Fruit fly (Drosophila melanogaster): Measurements from ENCODE around the gene Jon66Ci.

Jon66Ci gene

DNA sequence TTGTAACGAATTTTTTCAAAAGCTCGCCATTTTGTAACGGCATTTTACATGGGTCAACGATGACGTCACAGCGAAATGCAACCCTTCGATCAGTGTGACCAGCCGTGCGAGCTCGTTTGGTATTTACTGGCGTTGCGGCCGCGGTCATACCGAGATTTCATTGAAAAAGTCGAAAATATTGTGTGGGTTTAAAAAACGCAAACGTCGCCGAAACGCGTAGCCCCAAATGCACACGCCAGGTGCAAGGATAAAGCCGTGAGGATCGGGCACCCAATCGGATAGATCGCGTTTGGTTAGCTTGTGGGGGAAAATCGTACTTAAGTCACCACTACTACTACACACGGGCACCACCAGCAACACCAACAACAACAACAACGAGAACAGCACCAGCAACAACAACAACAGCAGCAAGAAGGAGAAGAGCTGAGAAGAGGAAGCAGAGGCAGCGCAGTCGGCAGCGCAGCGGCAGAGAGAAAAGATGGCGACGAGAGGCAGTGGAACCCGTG lies 33.5 kb downstream of the Jon66Ci start, which contains the start of gene Cbl (continued):
- TF ChIP-seq sim (GFP tag; IDR thresholded peaks at IDR 0.05) (no peak), YL-1 (GFP tag; optimal IDR thresholded peaks at IDR 0.05) (peak; percentile 94), al (GFP tag; IDR thresholded peaks at IDR 0.05) (no peak), CG16863 (GFP tag; optimal IDR thresholded peaks at IDR 0.05) (no peak), ind (GFP tag; optimal IDR thresholded peaks at IDR 0.05) (no peak), CG11247 (GFP tag; IDR thresholded peaks at IDR 0.05) (no peak), jing (GFP tag; optimal IDR thresholded peaks at IDR 0.05) (no peak), CG10565 (GFP tag; optimal IDR thresholded peaks at IDR 0.05) (no peak), dan (GFP tag; IDR thresholded peaks at IDR 0.05) (no peak), CG32767 (GFP tag; IDR thresholded peaks at IDR 0.05) (no peak), Xbp1 (GFP tag; optimal IDR thresholded peaks at IDR 0.05) (peak; percentile 3), CG7372 (GFP tag; IDR thresholded peaks at IDR 0.05) (no peak), CG4820 (GFP tag; optimal IDR thresholded peaks at IDR 0.05) (no peak), sr (GFP tag; IDR thresholded peaks at IDR 0.05) (no peak), grn (GFP tag; optimal IDR thresholded peaks at IDR 0.05) (no peak), CG5953 (GFP tag; IDR thresholded peaks at IDR 0.05) (no peak), pzg (GFP tag; optimal IDR thresholded peaks at IDR 0.05) (peak; percentile 95), twi (tag; optimal IDR thresholded peaks at IDR 0.05) (no peak), bigmax (GFP tag; optimal IDR thresholded peaks at IDR 0.05) (no peak), hbn (GFP tag; IDR thresholded peaks at IDR 0.05; ENCODE audit: partially characterized antibody) (no peak), CG10147 (GFP tag; optimal IDR thresholded peaks at IDR 0.05) (no peak), Dref (GFP tag; IDR thresholded peaks at IDR 0.05) (peak; percentile 50), CHES-1-like (GFP tag; optimal IDR thresholded peaks at IDR 0.05) (peak; percentile 25), Hr78 (GFP tag; optimal IDR thresholded peaks at IDR 0.05) (no peak), hkb (optimal IDR thresholded peaks at IDR 0.05) (no peak), hkb (GFP tag; IDR thresholded peaks at IDR 0.05) (no peak), CG43689 (GFP tag; IDR thresholded peaks at IDR 0.05) (no peak), E2f2 (GFP tag; IDR thresholded peaks at IDR 0.05) (peak; percentile 52), Abd-B (GFP tag; optimal IDR thresholded peaks at IDR 0.05) (no peak), CG18599 (GFP tag; optimal IDR thresholded peaks at IDR 0.05) (no peak), stwl (tag; optimal IDR thresholded peaks at IDR 0.05) (peak; percentile 67), org-1 (GFP tag; optimal IDR thresholded peaks at IDR 0.05) (no peak), jumu (GFP tag; optimal IDR thresholded peaks at IDR 0.05) (no peak), gro (GFP tag; optimal IDR thresholded peaks at IDR 0.05) (no peak), CG17612 (GFP tag; IDR thresholded peaks at IDR 0.05) (no peak), CG11093 (GFP tag; IDR thresholded peaks at IDR 0.05) (no peak), CG10209 (GFP tag; optimal IDR thresholded peaks at IDR 0.05) (no peak), CG2199 (GFP tag; IDR thresholded peaks at IDR 0.05) (no peak), Mad (GFP tag; optimal IDR thresholded peaks at IDR 0.05) (no peak), CG11695 (GFP tag; IDR thresholded peaks at IDR 0.05) (no peak), CG11696 (GFP tag; IDR thresholded peaks at IDR 0.05) (no peak), pita (GFP tag; optimal IDR thresholded peaks at IDR 0.05) (no peak), CG9437 (GFP tag; optimal IDR thresholded peaks at IDR 0.05) (no peak), lilli (GFP tag; optimal IDR thresholded peaks at IDR 0.05) (peak; percentile 21), CG4730 (GFP tag; IDR thresholded peaks at IDR 0.05) (no peak), otp (GFP tag; IDR thresholded peaks at IDR 0.05) (no peak), cg (GFP tag; optimal IDR thresholded peaks at IDR 0.05) (peak; percentile 91), ken (GFP tag; IDR thresholded peaks at IDR 0.05) (no peak), sob (GFP tag; IDR thresholded peaks at IDR 0.05) (no peak), CG15514 (GFP tag; optimal IDR thresholded peaks at IDR 0.05) (no peak), Dll (GFP tag; IDR thresholded peaks at IDR 0.05; ENCODE audit: partially characterized antibody) (0 out of 4 replicates have a peak, but pooled peaks have one; percentile 29), dmrt11E (tag; optimal IDR thresholded peaks at IDR 0.05) (no peak)

Measured in whole organism, embryonic.